Worm (Caenorhabditis elegans) whole organism, early embryonic: Measurements from ENCODE around the gene cap-2.

Source experiments
- tbx-11 ChIP-seq: fragments of 200-800 bp; sonication (Bioruptor generic); IDR thresholded peaks from 2 replicates; pipeline ENCODE4 v1.3.6; 2022; ENCODE audit warnings: missing genetic modification characterization, missing compliant biosample characterization
- tra-4 ChIP-seq: sonication (generic microtip); optimal IDR thresholded peaks from 2 replicates; lab custom pipeline; 2017; ENCODE audit warnings: missing genetic modification characterization, missing compliant biosample characterization

- TF ChIP-seq tbx-11 (no peak), tra-4 (tag; lab: Kevin White, UChicago) (no peak)
These were observed 39.4 kb upstream of the cap-2 start for ce11 chrII:10829572-10829971.
